Worm (Caenorhabditis elegans) whole organism, dauer: ENCODE results near the gene fcmt-1.

Experiments
- unc-62 ChIP-seq: sonication (generic microtip); optimal IDR thresholded peaks from 2 replicates; lab custom pipeline; 2017; ENCODE audit warnings: missing biosample characterization, missing genetic modification reagents, missing genetic modification characterization

Gene fcmt-1

DNA sequence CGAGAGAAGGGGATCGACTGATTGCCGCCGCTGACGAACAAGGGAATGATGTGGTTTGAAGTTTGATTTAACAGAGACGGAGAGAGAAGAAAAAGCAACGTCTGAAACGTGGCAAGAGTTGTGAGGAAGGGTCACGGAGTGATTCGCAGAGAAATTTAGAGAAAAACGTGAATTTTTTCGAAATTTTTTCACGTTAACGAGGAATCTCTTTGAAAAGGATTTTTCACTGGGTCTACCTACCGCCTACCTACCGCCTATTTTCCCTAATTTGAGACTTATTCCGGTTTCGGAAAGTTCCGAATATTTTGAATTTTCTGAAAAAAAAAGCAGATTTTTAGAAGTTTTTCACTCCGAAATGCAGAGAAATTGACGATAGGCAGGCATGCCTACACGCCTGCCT lies at the start of gene fcmt-1:
TSS of gene fcmt-1 (minus strand) at position 101 of the 400 bp plus-strand sequence.
- no peak for TF ChIP-seq unc-62

DNA sequence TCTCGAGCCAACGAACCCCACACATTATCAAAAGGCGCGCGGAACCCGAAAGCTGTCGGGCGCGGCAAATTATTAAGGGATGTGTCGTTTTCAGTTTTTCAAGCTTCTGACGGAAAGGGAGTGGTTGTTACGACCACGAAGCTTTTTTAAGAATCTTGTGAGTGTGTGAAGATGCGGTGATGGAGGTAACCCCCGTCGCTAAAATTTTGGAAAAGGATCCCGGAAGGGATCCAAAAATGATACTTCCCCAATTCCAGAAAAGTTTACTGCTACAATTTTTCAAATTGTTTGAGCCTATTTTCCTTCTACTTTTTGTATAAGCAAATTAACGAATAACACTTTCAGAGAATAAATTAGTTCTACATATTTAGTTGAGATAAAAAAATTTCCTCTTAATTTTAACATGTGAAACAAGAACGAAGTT lies 47.3 kb upstream of the fcmt-1 start:
- no peak for TF ChIP-seq unc-62

DNA sequence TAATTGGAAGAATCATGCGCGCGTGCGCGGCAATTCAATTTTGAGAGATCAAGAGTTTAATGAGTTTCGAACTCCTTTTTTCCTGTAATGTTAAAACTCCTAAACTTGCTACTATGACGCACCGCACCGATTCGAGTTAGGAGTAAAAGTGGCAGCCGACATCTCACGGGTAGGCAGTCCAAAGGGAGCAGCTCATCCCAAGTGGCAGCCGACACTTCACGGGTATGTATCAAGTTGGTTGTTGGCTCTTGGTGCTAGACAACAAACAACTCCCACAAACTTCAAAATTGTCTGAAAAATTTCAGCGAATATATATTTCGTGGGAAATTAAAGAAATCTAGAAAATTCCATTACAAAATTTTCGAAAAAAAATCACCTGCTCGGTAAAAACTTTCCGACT lies 43.8 kb upstream of the fcmt-1 start:
- TF ChIP-seq unc-62 = no peak

DNA sequence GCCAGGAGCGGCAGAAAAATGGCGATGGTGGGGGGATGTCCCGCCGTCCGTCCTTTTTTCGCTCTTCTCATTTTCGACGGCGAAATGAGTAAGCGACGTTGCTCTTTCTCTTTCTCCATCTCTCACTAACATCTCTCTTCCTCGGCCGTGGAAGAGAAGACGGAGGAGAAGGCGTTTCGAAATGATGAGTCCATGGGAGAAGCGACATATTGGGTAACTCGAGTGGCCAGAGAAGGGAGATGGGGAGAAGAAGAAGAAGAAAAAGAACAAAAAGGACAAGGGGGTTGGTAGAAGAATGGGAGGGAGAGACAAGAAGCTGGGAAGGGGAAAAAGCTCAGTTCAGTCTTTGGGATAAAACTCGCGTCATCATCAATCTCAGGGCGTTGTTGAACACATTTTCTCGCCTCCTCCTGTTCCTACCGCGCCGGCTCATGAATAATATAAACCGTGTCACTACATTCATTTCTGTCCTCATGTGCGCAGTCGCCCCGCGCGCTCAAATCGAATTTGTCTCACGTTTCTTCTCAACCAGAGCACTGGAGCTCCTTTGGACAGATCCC lies 42.3 kb upstream of the fcmt-1 start:
- no peak for TF ChIP-seq unc-62

DNA sequence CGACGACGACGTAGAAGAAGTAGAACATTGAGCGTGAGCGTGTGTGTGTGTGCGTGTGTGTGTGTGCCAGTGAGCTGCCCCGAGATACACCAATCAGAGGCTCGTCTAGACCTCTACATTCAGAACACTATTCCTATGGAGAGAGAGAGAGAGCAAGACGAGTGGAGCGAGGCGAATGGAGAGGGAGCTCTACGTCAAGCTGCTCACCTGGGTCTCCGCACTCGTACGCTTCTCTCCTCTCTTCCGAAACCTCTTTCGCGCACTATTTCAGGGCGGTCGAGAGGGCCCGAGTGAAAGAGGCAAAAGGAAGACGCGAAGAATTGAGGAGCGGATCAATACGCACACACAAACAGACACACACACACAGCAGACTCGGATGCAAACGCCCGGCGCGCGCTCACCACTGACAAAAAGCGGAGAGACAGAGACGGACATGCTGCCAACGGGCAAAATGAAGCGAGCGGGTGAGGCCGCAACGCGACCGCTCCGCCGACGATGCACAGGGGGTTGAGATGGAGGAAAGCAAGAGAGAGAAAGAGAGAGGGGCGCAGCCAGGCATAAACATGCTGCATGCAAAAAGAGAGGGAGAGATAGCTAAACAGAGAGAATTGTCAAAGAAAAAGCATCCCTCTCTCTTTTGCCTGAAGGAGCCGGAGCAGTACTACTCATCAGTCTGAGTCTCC lies 40.3 kb upstream of the fcmt-1 start:
- TF ChIP-seq unc-62 = no peak

DNA sequence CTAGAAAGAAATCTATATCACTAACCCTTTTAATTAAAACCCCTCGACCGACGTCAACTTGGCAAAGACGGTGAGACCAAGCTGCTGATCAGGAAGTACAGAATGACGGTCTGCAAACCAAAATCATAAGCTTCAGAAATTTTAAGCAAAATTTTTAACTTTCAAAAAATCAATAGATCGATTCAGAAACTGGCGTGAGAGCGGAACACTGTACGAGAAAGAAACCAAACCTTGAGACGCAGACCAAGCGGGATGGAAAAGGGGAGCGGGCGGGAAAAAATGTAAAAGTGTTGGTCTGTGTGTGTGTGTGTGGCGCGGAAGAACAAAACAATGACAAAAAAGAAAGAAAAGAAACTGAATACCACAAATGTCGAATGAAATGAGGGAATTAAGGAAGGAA lies 39.1 kb upstream of the fcmt-1 start, which contains the start of the genes F44E5.17 and gpb-1:
TSS of gene F44E5.17 (minus strand) at position 101 of the 400 bp plus-strand sequence.
TSS of gene gpb-1 (minus strand) at position 118 of the 400 bp plus-strand sequence.
- no peak for TF ChIP-seq unc-62

DNA sequence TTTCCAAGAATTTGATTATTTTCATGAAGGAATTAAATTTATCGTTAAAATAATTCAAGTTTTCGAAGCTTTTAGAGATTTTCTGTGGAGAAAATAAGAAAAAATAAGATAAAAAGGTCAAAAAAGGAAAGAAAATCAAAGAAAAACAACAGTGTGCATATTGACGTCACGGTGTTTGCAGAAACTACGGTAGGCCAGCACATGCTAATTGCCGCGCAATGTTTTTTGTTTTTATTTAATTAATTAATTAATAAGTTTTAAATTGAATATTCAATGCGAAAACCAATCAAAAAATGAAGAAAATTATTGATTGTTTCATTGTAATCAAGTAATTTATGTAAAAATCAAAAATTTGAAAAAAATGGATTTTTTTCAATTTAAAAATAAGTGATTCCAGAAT lies 38.5 kb upstream of the fcmt-1 start:
- TF ChIP-seq unc-62 = no peak

DNA sequence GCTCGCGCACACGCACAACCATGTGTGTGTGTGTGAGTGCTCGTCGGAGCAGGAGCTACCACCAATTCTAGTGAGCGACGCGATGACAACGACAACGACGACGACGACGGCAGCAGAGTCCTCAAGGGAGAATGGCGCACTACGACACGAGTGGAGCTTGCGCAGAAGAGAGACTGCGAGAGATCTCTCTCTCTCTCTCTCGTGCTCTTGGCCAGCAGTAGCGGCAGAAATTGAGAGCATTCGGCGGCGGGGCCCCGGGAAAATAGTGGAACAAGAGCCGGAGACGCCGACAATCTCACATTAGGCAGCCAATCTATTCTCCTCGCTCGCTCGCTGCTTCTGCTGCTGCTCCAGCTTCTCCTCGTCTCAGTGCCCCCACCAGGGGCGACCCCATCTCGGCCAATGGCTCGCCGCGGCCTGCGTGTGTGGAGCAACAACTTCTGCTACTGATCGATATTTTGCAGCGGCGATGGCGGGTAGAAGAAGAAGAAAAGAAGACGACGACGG lies 37.5 kb upstream of the fcmt-1 start:
- TF ChIP-seq unc-62 = no peak

DNA sequence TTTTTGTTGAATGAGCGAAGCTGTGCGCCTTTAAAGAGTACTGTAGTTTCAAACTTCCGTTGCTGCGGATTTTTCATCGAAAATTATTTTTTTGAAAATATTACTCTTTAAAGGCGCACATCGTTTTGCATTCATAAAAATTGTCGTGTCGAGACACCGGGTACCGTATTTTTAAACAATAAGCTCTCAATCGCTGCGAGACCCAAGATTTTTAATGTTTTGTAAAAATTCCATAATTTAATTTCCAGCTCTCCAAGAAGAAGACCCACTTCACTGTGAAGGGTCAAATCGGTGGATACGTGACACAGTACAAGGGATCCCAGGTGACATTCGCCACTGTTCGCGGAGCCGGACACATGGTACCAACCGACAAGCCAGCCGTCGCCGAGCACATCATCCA lies 33.0 kb upstream of the fcmt-1 start:
- no peak for TF ChIP-seq unc-62

DNA sequence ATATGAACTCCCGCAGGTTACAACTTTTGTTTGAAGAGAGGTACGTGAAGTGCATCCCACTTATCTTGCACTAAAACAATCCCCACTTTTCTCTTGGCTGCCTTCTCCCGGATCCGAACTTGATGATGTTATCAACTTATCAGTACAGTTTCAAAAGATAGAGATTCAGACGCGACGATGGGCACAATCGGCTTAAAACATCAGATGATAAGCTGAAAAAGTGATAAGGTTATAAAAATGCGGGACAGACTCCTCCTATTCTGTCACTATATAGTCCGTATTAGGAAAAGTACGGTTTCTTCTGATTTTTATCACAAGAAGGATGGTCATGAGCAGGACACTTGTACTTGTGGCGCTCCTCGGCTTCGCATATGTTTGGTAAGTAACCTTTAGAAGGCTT lies 29.8 kb upstream of the fcmt-1 start, which contains the start of gene ctsa-1.2:
TSS of gene ctsa-1.2 (plus strand) at position 160 of the 400 bp plus-strand sequence.
- no peak for TF ChIP-seq unc-62

DNA sequence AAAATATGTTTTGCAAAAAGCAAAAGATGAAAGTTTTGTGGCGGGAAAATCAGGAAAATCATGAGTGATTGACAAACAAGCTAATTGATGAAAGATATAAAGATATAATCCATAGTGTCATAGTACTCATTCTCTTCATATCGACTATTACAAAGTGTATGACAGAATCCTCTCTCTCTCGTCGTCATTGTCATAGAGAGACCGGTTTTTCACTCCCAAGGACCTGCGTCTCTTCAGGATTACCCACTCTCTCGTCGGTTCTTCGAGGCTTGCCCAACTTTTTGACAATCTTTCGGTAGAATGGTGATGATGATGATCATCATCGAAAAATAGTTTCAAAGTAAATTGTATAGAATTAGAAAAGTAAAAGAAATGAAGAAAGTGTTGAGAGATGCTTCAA lies 28.0 kb upstream of the fcmt-1 start:
- no peak for TF ChIP-seq unc-62

DNA sequence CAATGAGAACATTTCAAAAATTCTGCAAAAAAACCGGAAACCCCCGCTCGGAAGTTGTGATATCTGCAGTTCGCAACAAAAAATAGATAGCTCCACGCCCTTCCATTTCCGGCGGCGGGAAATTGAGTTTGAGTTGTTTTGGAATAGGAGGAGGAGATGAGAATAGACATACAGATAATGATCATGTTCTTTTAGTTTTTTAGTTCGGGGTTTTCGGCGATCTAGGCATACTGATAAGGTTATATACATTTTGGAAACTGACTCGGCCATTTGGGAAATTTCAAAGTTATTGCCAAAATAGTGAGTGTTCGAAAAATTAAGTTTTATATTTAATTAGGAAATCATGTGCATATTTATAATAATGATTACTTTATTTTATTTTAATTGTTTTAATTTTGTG lies 24.5 kb upstream of the fcmt-1 start:
- TF ChIP-seq unc-62 = no peak

DNA sequence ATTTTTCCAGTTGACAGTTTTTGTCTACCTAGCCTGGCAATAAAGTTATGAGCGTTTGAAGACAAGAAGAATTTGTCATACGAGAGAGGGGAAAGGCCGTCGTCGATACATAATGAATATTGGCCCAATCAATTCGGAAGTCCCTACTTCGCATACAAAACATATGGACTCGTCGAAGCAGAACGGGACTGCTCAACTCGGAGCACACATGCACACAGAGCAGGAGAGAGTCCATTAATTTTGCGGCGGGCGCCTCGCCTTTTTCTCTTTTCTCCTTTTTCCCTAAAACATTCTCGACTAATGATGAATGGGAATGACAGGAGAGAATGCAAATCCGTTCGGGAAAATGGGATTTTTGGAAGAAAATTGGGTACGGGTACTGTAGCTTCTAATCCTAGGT lies 23.1 kb upstream of the fcmt-1 start, which contains the start of gene F13D12.8:
TSS of gene F13D12.8 (minus strand) at position 82 of the 400 bp plus-strand sequence.
- no peak for TF ChIP-seq unc-62

DNA sequence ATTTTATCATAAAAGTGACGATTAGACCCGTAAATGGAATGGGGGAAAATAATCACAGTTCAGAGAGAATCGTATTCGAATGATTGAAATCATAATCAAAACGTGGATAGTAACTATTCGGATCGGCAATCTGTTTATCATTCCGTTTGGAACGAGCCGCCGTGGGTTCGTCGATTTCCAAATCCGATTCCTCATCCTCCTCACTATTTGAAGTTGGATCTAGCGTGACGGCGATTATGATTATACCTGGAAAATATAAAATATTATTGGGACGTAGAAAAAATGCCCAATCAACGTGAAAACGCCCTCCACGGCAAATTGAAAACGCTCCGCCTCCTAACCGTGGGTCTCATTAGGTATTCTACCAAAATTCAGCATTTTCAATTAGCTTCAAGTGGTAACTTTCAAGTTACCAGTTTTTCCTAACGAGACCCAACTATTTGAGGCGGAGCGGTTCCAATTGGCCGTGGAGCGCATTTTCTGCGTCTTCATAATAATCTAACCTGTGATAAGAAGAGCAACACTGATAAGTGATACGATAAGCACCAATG lies 21.9 kb upstream of the fcmt-1 start:
- TF ChIP-seq unc-62 = no peak

DNA sequence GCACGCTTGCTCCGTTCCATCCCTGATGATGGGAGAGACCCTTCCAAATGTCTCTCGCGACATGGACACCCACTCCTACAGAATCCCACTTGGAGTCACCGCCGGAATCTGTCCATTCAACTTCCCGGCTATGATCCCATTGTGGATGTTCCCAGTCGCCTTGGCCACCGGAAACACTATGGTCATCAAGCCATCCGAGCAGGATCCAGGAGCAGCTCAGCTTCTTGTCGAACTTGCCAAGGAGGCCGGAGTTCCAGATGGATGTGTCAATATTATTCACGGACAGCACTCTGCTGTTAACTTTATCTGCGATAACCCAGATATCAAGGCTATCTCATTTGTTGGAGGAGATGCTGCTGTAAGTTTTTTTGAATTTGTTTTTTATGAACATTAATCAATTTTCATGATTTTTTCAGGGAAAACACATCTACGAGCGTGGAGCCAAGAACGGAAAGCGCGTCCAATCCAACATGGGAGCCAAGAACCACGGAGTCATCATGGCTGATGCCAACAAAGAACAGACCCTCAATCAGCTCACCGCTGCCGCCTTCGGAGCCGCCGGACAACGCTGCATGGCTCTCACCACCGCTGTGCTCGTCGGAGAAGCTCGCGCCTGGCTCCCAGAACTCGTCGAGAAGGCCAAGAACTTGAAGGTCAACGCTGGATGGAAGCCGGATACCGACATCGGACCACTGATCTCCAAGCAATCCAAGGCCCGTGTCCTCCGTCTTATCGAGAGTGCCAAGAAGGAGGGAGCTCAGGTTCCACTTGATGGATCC lies 20.6 kb upstream of the fcmt-1 start:
- TF ChIP-seq unc-62 = no peak

DNA sequence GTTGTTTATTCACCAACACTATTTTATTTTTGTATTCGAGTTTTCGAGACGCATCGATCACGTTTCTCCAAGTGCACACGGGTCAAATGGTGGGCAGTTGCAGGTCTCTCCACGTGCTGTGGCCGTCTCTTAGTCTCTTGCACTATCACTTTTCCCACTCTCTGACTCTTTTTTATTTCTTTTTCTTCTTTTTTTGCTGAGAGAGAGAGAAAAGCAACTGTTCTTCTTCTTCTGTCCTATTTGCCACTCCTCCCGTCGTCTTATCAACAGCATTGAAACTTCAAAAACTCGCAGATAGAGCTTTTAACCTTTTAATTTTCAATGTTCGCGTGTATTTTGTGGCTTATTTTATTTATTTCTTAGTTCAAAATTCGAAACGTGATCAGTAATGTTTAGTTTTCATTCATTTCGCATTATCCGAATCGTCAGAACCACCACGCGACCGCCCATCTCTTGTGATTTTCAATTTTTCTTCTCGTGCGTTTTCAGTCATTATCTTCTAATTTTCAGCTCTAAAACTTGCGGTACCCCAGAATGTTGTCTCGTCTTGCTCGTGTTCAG lies 19.3 kb upstream of the fcmt-1 start, which contains the start of gene alh-8:
TSS of gene alh-8 (plus strand) at position 511 of the 561 bp plus-strand sequence.
- no peak for TF ChIP-seq unc-62

DNA sequence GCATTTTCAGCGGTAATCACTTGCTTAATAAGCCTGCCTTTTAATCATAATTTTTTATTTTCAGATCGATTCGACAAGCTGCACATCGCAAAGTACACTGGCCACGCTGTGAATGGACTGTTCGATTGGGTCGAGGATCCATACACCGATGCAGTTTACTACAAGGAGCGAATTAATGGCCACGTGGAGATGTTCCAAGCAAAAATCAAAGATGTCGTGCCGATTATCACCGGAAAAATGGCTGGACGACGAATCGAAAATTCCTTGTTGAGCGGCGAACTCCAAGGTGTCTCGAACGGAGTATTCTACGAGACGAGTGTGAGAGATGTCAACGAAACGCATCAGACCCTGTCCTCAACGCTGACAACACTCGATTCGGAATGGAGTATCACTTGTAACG lies 18.1 kb upstream of the fcmt-1 start:
- TF ChIP-seq unc-62 = no peak
